Worm (Caenorhabditis elegans) whole organism, midembryonic: ENCODE data around the gene lgc-41.

Experiments
- cog-1 ChIP-seq: sonication (generic microtip); optimal IDR thresholded peaks from 2 replicates; lab custom pipeline; 2016; ENCODE audit warnings: missing genetic modification characterization, missing compliant biosample characterization
- ref-1 ChIP-seq: fragments of 200-800 bp; sonication (Bioruptor generic); conservative IDR thresholded peaks from 2 replicates; pipeline ENCODE4 v1.3.6; 2022; ENCODE audit warnings: missing genetic modification reagents, missing genetic modification characterization, missing compliant biosample characterization

- TF ChIP-seq ref-1 (GFP tag; lab: Robert Waterston, UW) (no peak), cog-1 (tag; lab: Kevin White, UChicago) (no peak)
Measured at ce11 chrX:10503393-10503792, 49.3 kb downstream of the lgc-41 start.
